Fruit fly (Drosophila melanogaster) Kc167 (cell line): ENCODE data around the gene flr.

Experiments
- Myc ChIP-seq: fragments of >200 bp; optimal IDR thresholded peaks from 2 replicates; lab custom pipeline; 2017; ENCODE audit warnings: missing external identifiers
- h ChIP-seq: fragments of >200 bp; optimal IDR thresholded peaks from 3 replicates; lab custom pipeline; 2018; ENCODE audit warnings: missing external identifiers

DNA sequence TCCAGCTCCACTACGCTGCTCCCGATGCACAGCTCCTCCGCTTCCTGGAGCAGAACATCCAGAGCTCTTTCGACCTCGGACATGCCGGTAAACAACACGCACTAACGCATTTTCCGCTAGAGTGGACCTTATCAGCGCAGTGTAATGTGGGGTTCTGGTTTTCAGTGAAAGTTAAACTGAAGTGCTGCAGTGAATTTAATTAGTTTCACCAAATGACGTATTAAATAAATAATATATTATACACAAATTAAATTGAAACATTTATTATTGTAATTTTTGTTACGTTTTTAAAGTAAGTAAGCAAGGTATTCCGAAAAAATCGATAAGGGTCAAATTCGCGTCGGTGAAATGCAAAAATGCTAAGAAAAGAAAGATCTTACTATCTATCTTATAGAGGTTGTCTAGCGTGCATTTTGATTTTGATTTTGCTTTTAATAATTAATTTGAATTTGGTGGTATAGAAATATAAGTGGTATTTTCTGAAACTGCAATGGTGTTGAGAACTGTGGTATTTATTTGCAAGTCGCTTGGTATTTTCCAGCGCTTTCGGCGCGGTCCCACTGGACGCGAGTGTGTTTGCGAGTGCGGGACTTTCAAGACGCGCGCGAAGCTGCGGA, 37.6 kb downstream of the flr start, which contains the start of the genes JMJD7 and CG10738:
- no peak for TF ChIP-seq Myc
- no peak for TF ChIP-seq h (lab: Kevin White, UChicago)
